Fruit fly (Drosophila melanogaster): ENCODE results near the gene CG12877.

DNA sequence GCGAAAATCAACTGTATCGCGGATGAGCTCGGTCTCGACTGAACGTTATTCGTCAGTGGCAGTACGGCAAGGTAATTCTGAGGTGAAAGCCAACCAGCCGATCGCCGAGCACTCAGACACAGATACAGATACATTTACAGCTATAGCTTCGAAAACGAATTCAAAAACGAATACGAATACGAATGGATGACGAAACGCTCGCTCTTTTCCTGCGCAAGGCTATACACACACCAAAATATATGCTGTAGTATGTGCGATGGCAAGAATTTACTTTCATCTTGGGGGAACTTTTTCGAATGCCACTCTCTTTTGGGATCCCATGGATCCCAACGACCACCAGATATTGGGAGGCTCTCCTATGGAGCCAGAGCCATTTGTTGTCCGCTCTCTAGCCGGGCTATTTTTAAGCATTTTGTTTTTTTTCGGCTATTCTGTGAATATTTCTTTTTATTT is 46.7 kb upstream of the CG12877 start, which contains the start of gene Mlc1:
- TF ChIP-seq CG8478 (optimal IDR thresholded peaks at IDR 0.05) (no peak), CTCF (optimal IDR thresholded peaks at IDR 0.05) (no peak)

All from S2 (cell line).